Fruit fly (Drosophila melanogaster) whole organism, adult: ENCODE data around the gene CG43703.

Source experiments
- CG11617 ChIP-seq: fragments of 200-800 bp; sonication (Bioruptor generic); optimal IDR thresholded peaks from 2 replicates; lab custom pipeline; 2017; ENCODE audit warnings: mild to moderate bottlenecking, missing biosample characterization, missing genetic modification reagents, missing genetic modification characterization
- CG14711 ChIP-seq: fragments of 200-800 bp; sonication (Bioruptor generic); optimal IDR thresholded peaks from 2 replicates; lab custom pipeline; 2018; ENCODE audit warnings: missing biosample characterization, mild to moderate bottlenecking, missing genetic modification characterization, moderate library complexity
- CG33017 ChIP-seq: fragments of 200-800 bp; sonication (Bioruptor generic); optimal IDR thresholded peaks from 2 replicates; lab custom pipeline; 2018; ENCODE audit warnings: missing biosample characterization, mild to moderate bottlenecking, missing genetic modification characterization, moderate library complexity
- CG5204 ChIP-seq: fragments of 200-800 bp; sonication (Bioruptor generic); optimal IDR thresholded peaks from 2 replicates; lab custom pipeline; 2016; ENCODE audit warnings: missing biosample characterization, missing genetic modification characterization
- CG7045 ChIP-seq: fragments of 200-800 bp; sonication (Bioruptor generic); optimal IDR thresholded peaks from 2 replicates; lab custom pipeline; 2017; ENCODE audit warnings: missing biosample characterization, mild to moderate bottlenecking, missing genetic modification characterization
- Clk ChIP-seq: fragments of 200-800 bp; sonication (Bioruptor generic); optimal IDR thresholded peaks from 2 replicates; lab custom pipeline; 2017; ENCODE audit warnings: missing biosample characterization, missing genetic modification characterization
- Hr96 ChIP-seq: fragments of 200-800 bp; sonication (Bioruptor generic); optimal IDR thresholded peaks from 2 replicates; lab custom pipeline; 2016; ENCODE audit warnings: missing biosample characterization, missing genetic modification characterization
- Mnt ChIP-seq: fragments of 200-800 bp; sonication (Bioruptor generic); optimal IDR thresholded peaks from 2 replicates; lab custom pipeline; 2016; ENCODE audit warnings: missing biosample characterization, mild to moderate bottlenecking, missing genetic modification characterization
- bab1 ChIP-seq: fragments of 200-800 bp; sonication (Bioruptor generic); optimal IDR thresholded peaks from 3 replicates; lab custom pipeline; 2019; ENCODE audit warnings: missing biosample characterization, mild to moderate bottlenecking, missing genetic modification characterization, moderate library complexity
- cic ChIP-seq: fragments of 200-800 bp; sonication (Bioruptor generic); optimal IDR thresholded peaks from 2 replicates; lab custom pipeline; 2017; ENCODE audit warnings: missing biosample characterization, mild to moderate bottlenecking, missing genetic modification characterization, moderate library complexity
- cnc ChIP-seq, 2 experiments: fragments of >200 bp; optimal IDR thresholded peaks; 2 replicates each; lab custom pipeline; 2017
- kay ChIP-seq: fragments of 200-800 bp; sonication (Bioruptor generic); peaks from one replicate; lab custom pipeline; 2016; ENCODE audit warnings: missing biosample characterization, missing genetic modification characterization, borderline replicate concordance
- ovo ChIP-seq: fragments of 200-800 bp; sonication (Bioruptor generic); optimal IDR thresholded peaks from 2 replicates; lab custom pipeline; 2016; ENCODE audit warnings: missing biosample characterization, missing genetic modification characterization
- pad ChIP-seq: fragments of 200-800 bp; sonication (Bioruptor generic); optimal IDR thresholded peaks from 3 replicates; lab custom pipeline; 2017; ENCODE audit warnings: missing biosample characterization, missing genetic modification characterization, mild to moderate bottlenecking, moderate library complexity, missing genetic modification reagents

DNA sequence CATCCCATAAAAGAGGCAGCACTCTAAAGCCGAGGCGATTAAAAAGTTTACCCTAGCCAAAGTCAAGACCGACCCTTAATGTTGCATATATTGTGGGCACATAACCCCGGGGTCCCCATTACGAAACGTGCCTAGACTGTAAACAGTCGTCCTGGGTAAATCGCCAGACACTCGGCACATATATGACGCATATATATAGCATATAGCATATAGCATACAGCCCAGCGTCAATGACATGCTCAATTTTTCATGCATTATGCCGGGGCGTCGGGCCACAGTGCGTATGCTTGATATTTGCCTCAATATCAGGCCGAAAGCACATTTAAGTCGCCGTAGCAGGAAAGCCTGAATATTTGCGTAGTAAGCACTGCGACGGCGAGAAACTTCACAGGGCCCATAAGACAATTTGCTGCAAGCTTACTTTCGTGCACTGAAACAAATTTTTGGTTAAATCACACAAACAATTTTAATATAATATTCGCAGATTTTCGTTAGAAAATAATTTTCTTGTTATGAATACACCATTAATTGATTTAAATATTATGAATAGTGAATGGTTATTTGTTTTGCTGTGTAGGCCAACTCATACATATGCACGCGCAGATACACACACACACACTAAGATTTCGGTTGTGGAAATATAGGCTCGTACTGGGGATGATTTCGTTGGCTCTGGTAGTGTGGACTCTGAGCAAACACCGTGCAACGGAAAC is 10.3 kb upstream of the CG43703 start:
- TF ChIP-seq CG7045 (GFP tag; lab: Kevin White, UChicago) = no peak
- no peak for TF ChIP-seq Clk (GFP tag; lab: Kevin White, UChicago)
- no peak for TF ChIP-seq kay (GFP tag; lab: Kevin White, UChicago)
- TF ChIP-seq cnc (optimal IDR thresholded peaks at IDR 0.05; lab: Kevin White, UChicago) = no peak
- no peak for TF ChIP-seq pad (GFP tag; lab: Kevin White, UChicago)
- no peak for TF ChIP-seq bab1 (GFP tag; lab: Kevin White, UChicago)
- no peak for TF ChIP-seq CG11617
- no peak for TF ChIP-seq cic
- TF ChIP-seq Mnt (GFP tag; lab: Kevin White, UChicago) = no peak
- peak; percentile 22 for TF ChIP-seq CG5204 (GFP tag; lab: Kevin White, UChicago)
- no peak for TF ChIP-seq ovo (GFP tag; lab: Kevin White, UChicago)
- TF ChIP-seq CG33017 (tag; lab: Kevin White, UChicago) = no peak
- no peak for TF ChIP-seq CG14711 (tag; lab: Kevin White, UChicago)
- TF ChIP-seq Hr96 (GFP tag; lab: Kevin White, UChicago) = no peak
